Worm (Caenorhabditis elegans) whole organism, mixed stage, embryonic: Measurements from ENCODE around the gene ent-7.
"Not testable (repeated sequence)": the region's sequence is repeated elsewhere in the genome, so short reads cannot be mapped to it uniquely, and the experiment has no call there.

Experiments
- bed-3 ChIP-seq: fragments of 200-800 bp; sonication (Bioruptor generic); optimal IDR thresholded peaks from 3 replicates; lab custom pipeline; 2018; ENCODE audit warnings: mild to moderate bottlenecking, missing genetic modification characterization, moderate library complexity, missing compliant biosample characterization
- ceh-39 ChIP-seq: fragments of 150-350 bp; optimal IDR thresholded peaks from 2 replicates; lab custom pipeline; 2014; ENCODE audit warnings: missing biosample characterization, missing genetic modification characterization
- ceh-43 ChIP-seq: fragments of 200-800 bp; sonication (Bioruptor generic); optimal IDR thresholded peaks from 2 replicates; lab custom pipeline; 2018; ENCODE audit warnings: mild to moderate bottlenecking, missing genetic modification characterization, moderate library complexity, missing compliant biosample characterization
- ceh-83 ChIP-seq: fragments of 200-800 bp; sonication (Bioruptor generic); optimal IDR thresholded peaks from 2 replicates; lab custom pipeline; 2018; ENCODE audit warnings: mild to moderate bottlenecking, missing genetic modification characterization, missing compliant biosample characterization
- cnd-1 ChIP-seq: fragments of 200-800 bp; sonication (Bioruptor generic); optimal IDR thresholded peaks from 2 replicates; lab custom pipeline; 2018; ENCODE audit warnings: mild to moderate bottlenecking, missing genetic modification characterization, missing compliant biosample characterization
- drap-1 ChIP-seq: fragments of 200-800 bp; sonication (Bioruptor generic); optimal IDR thresholded peaks from 3 replicates; lab custom pipeline; 2018; ENCODE audit warnings: mild to moderate bottlenecking, missing genetic modification characterization, missing compliant biosample characterization
- elt-1 ChIP-seq: sonication (generic microtip); optimal IDR thresholded peaks from 2 replicates; lab custom pipeline; 2017; ENCODE audit warnings: missing genetic modification characterization, mild to moderate bottlenecking, missing compliant biosample characterization, antibody characterized with exemption, moderate library complexity, borderline replicate concordance; ENCODE audit not compliant: insufficient read depth
- elt-3 ChIP-seq: fragments of 150-350 bp; optimal IDR thresholded peaks from 2 replicates; lab custom pipeline; 2014; ENCODE audit warnings: missing biosample characterization, missing genetic modification characterization
- flh-1 ChIP-seq: fragments of 200-800 bp; sonication (Bioruptor generic); optimal IDR thresholded peaks from 2 replicates; lab custom pipeline; 2018; ENCODE audit warnings: mild to moderate bottlenecking, missing genetic modification characterization, moderate library complexity, missing compliant biosample characterization
- ham-2 ChIP-seq: fragments of 200-800 bp; sonication (Bioruptor generic); optimal IDR thresholded peaks from 2 replicates; lab custom pipeline; 2018; ENCODE audit warnings: mild to moderate bottlenecking, missing genetic modification characterization, missing compliant biosample characterization
- hlh-1 ChIP-seq: fragments of 150-350 bp; optimal IDR thresholded peaks from 2 replicates; lab custom pipeline; 2014; ENCODE audit warnings: missing biosample characterization, missing genetic modification reagents, missing genetic modification characterization
- lin-13 ChIP-seq: fragments of 150-350 bp; optimal IDR thresholded peaks from 2 replicates; lab custom pipeline; 2014; ENCODE audit warnings: missing biosample characterization, missing genetic modification characterization
- lin-32 ChIP-seq: fragments of 200-800 bp; sonication (Bioruptor generic); optimal IDR thresholded peaks from 2 replicates; lab custom pipeline; 2018; ENCODE audit warnings: mild to moderate bottlenecking, missing genetic modification characterization, missing compliant biosample characterization
- lsy-2 ChIP-seq: fragments of 150-350 bp; optimal IDR thresholded peaks from 2 replicates; lab custom pipeline; 2014; ENCODE audit warnings: missing biosample characterization, missing genetic modification characterization
- mab-5 ChIP-seq: fragments of 150-350 bp; optimal IDR thresholded peaks from 2 replicates; lab custom pipeline; 2014; ENCODE audit warnings: missing biosample characterization, missing genetic modification characterization
- mls-2 ChIP-seq: sonication (generic microtip); optimal IDR thresholded peaks from 2 replicates; lab custom pipeline; 2016; ENCODE audit warnings: mild to moderate bottlenecking, missing genetic modification characterization, moderate library complexity, missing compliant biosample characterization
- nhr-12 ChIP-seq: fragments of 150-350 bp; optimal IDR thresholded peaks from 2 replicates; lab custom pipeline; 2014; ENCODE audit warnings: missing biosample characterization, missing genetic modification characterization
- nhr-2 ChIP-seq: fragments of 150-350 bp; optimal IDR thresholded peaks from 2 replicates; lab custom pipeline; 2014; ENCODE audit warnings: missing biosample characterization, missing genetic modification characterization
- nhr-237 ChIP-seq: fragments of 150-350 bp; optimal IDR thresholded peaks from 2 replicates; lab custom pipeline; 2014; ENCODE audit warnings: missing biosample characterization, missing genetic modification characterization
- nhr-28 ChIP-seq: fragments of 150-350 bp; optimal IDR thresholded peaks from 2 replicates; lab custom pipeline; 2014; ENCODE audit warnings: missing biosample characterization, missing genetic modification characterization
- nhr-76 ChIP-seq: sonication (generic microtip); optimal IDR thresholded peaks from 2 replicates; lab custom pipeline; 2017; ENCODE audit warnings: missing biosample characterization, missing genetic modification characterization
- sem-2 ChIP-seq: fragments of 200-800 bp; sonication (Bioruptor generic); optimal IDR thresholded peaks from 2 replicates; lab custom pipeline; 2018; ENCODE audit warnings: mild to moderate bottlenecking, missing genetic modification characterization, missing compliant biosample characterization
- snpc-4 ChIP-seq: fragments of 150-350 bp; optimal IDR thresholded peaks from 2 replicates; lab custom pipeline; 2014; ENCODE audit warnings: missing biosample characterization, missing genetic modification characterization
- tbx-8 ChIP-seq: fragments of 200-800 bp; sonication (Bioruptor generic); optimal IDR thresholded peaks from 2 replicates; lab custom pipeline; 2018; ENCODE audit warnings: mild to moderate bottlenecking, missing genetic modification characterization, moderate library complexity, missing compliant biosample characterization
- unc-120 ChIP-seq: sonication (generic microtip); optimal IDR thresholded peaks from 2 replicates; lab custom pipeline; 2017; ENCODE audit warnings: missing genetic modification characterization, missing compliant biosample characterization; ENCODE audit not compliant: poor library complexity, severe bottlenecking
- unc-39 ChIP-seq: fragments of 150-350 bp; optimal IDR thresholded peaks from 2 replicates; lab custom pipeline; 2014; ENCODE audit warnings: missing biosample characterization, missing genetic modification characterization
- unc-62 ChIP-seq: fragments of 150-350 bp; optimal IDR thresholded peaks from 2 replicates; lab custom pipeline; 2014; ENCODE audit warnings: missing biosample characterization, missing genetic modification reagents, missing genetic modification characterization
- ztf-11 ChIP-seq: fragments of 150-350 bp; optimal IDR thresholded peaks from 2 replicates; lab custom pipeline; 2014; ENCODE audit warnings: missing biosample characterization, missing genetic modification characterization

Gene ent-7

ce11 chrIV:10026129-10026528 lies 9.1 kb downstream of the ent-7 start:
- TF ChIP-seq lin-13 (no peak), hlh-1 (no peak), snpc-4 (tag; lab: Kevin White, UChicago) (no peak)

ce11 chrIV:10027566-10027965 lies 10.5 kb downstream of the ent-7 start, which contains the start of gene gipc-2:
Gene gipc-2, minus strand, starts transcription at chrIV:10027666.
- TF ChIP-seq mls-2 (tag; lab: Kevin White, UChicago) = no peak
- TF ChIP-seq elt-3 = no peak
- TF ChIP-seq elt-1 (tag; lab: Kevin White, UChicago) = no peak
- no peak for TF ChIP-seq ztf-11 (tag; lab: Kevin White, UChicago)
- TF ChIP-seq cnd-1 = no peak
- no peak for TF ChIP-seq mab-5 (tag; lab: Kevin White, UChicago)
- TF ChIP-seq nhr-76 (tag; lab: Kevin White, UChicago) = no peak
- no peak for TF ChIP-seq unc-39 (tag; lab: Kevin White, UChicago)
- TF ChIP-seq nhr-2 = no peak
- TF ChIP-seq tbx-8 (GFP tag; lab: Kevin White, UChicago) = no peak

ce11 chrIV:10028779-10029178 lies 11.7 kb downstream of the ent-7 start, which contains the start of the genes F44D12.16 and msd-2:
Gene F44D12.16, plus strand, starts transcription at chrIV:10029079.
Gene msd-2, plus strand, starts transcription at chrIV:10029083.
- TF ChIP-seq tbx-8, bed-3, flh-1 (GFP tag; lab: Kevin White, UChicago): not testable (repeated sequence)

ce11 chrIV:10033053-10033452 lies 16.0 kb downstream of the ent-7 start, which contains the start of gene F44D12.6:
Gene F44D12.6, plus strand, starts transcription at chrIV:10033353.
- TF ChIP-seq nhr-28 = no peak
- no peak for TF ChIP-seq unc-39 (tag; lab: Kevin White, UChicago)
- no peak for TF ChIP-seq elt-1 (tag; lab: Kevin White, UChicago)
- TF ChIP-seq cnd-1 = no peak

ce11 chrIV:10036966-10037365 lies 19.9 kb downstream of the ent-7 start, which contains the start of gene F44D12.10:
Gene F44D12.10, minus strand, starts transcription at chrIV:10037066.
- no peak for TF ChIP-seq nhr-12 (tag; lab: Kevin White, UChicago)
- no peak for TF ChIP-seq sem-2 (GFP tag; lab: Kevin White, UChicago)
- TF ChIP-seq ceh-83 = no peak
- no peak for TF ChIP-seq ceh-39 (tag; lab: Kevin White, UChicago)
- no peak for TF ChIP-seq nhr-76 (tag; lab: Kevin White, UChicago)
- no peak for TF ChIP-seq lin-32 (GFP tag; lab: Kevin White, UChicago)
- no peak for TF ChIP-seq nhr-28
- TF ChIP-seq, all 35 proteins: peak for 0

ce11 chrIV:10040803-10041202 lies 23.7 kb downstream of the ent-7 start, which contains the start of gene dhs-31:
Gene dhs-31, minus strand, starts transcription at chrIV:10040903.
- no peak for TF ChIP-seq lin-13
- no peak for TF ChIP-seq cnd-1
- TF ChIP-seq ceh-43 = no peak
- no peak for TF ChIP-seq snpc-4 (tag; lab: Kevin White, UChicago)
- TF ChIP-seq ceh-39 (tag; lab: Kevin White, UChicago) = no peak
- TF ChIP-seq unc-120 (tag; lab: Kevin White, UChicago) = no peak
- no peak for TF ChIP-seq nhr-76 (tag; lab: Kevin White, UChicago)
- TF ChIP-seq drap-1 (GFP tag; lab: Kevin White, UChicago) = no peak
- no peak for TF ChIP-seq elt-3
- no peak for TF ChIP-seq unc-62 (GFP tag; lab: Kevin White, UChicago)
- TF ChIP-seq nhr-237 (tag; lab: Kevin White, UChicago) = no peak
- TF ChIP-seq lsy-2 = no peak
- no peak for TF ChIP-seq lin-32 (GFP tag; lab: Kevin White, UChicago)
- no peak for TF ChIP-seq sem-2 (GFP tag; lab: Kevin White, UChicago)
- no peak for TF ChIP-seq tbx-8 (GFP tag; lab: Kevin White, UChicago)
- TF ChIP-seq elt-1 (tag; lab: Kevin White, UChicago) = no peak
- no peak for TF ChIP-seq nhr-12 (tag; lab: Kevin White, UChicago)
- TF ChIP-seq ham-2 = no peak
- no peak for TF ChIP-seq nhr-28
- no peak for TF ChIP-seq ztf-11 (tag; lab: Kevin White, UChicago)
